Worm (Caenorhabditis elegans) whole organism, L1 larva: Measurements from ENCODE around the gene F17C11.12.

Experiments
- C16A3.4 ChIP-seq: fragments of 150-350 bp; optimal IDR thresholded peaks from 2 replicates; lab custom pipeline; 2014; ENCODE audit warnings: missing biosample characterization, missing genetic modification characterization
- F16B12.6 ChIP-seq: fragments of 150-350 bp; optimal IDR thresholded peaks from 2 replicates; lab custom pipeline; 2014; ENCODE audit warnings: missing biosample characterization, missing genetic modification characterization
- aha-1 ChIP-seq: fragments of 150-350 bp; optimal IDR thresholded peaks from 2 replicates; lab custom pipeline; 2014; ENCODE audit warnings: missing biosample characterization, missing genetic modification characterization
- aly-2 ChIP-seq: fragments of 150-350 bp; optimal IDR thresholded peaks from 2 replicates; lab custom pipeline; 2014; ENCODE audit warnings: missing biosample characterization, missing genetic modification characterization
- ama-1 ChIP-seq: fragments of 150-350 bp; optimal IDR thresholded peaks from 2 replicates; lab custom pipeline; 2014
- blmp-1 ChIP-seq: fragments of 150-350 bp; optimal IDR thresholded peaks from 2 replicates; lab custom pipeline; 2014; ENCODE audit warnings: missing biosample characterization, missing genetic modification characterization
- ceh-8 ChIP-seq: fragments of 200-800 bp; sonication (Bioruptor generic); optimal IDR thresholded peaks from 2 replicates; lab custom pipeline; 2018; ENCODE audit warnings: mild to moderate bottlenecking, missing genetic modification characterization, moderate library complexity, missing compliant biosample characterization
- ceh-82 ChIP-seq, 3 experiments: fragments of 150-350 bp in 1 of 3; sonication (generic microtip) in 2 of 3; optimal IDR thresholded peaks; 2 replicates each; lab custom pipeline; 2014 to 2017; ENCODE audit warnings: missing biosample characterization in 3 of 3, missing genetic modification characterization in 3 of 3
- ceh-88 ChIP-seq: fragments of 200-800 bp; sonication (Bioruptor generic); IDR thresholded peaks from 2 replicates; pipeline ENCODE4 v1.3.6; 2022; ENCODE audit warnings: missing genetic modification characterization, missing compliant biosample characterization
- ces-1 ChIP-seq: fragments of 150-350 bp; optimal IDR thresholded peaks from 2 replicates; lab custom pipeline; 2014; ENCODE audit warnings: missing biosample characterization, missing genetic modification reagents, missing genetic modification characterization
- dpl-1 ChIP-seq, 3 experiments: fragments of 150-350 bp in 2 of 3; sonication (generic microtip) in 1 of 3; optimal IDR thresholded peaks; 2 replicates each; lab custom pipeline; 2014 to 2017; ENCODE audit warnings: missing biosample characterization in 3 of 3, missing genetic modification characterization in 3 of 3, missing genetic modification reagents in 3 of 3
- dsc-1 ChIP-seq: sonication (generic microtip); optimal IDR thresholded peaks from 2 replicates; lab custom pipeline; 2016; ENCODE audit warnings: mild to moderate bottlenecking, missing genetic modification characterization, missing compliant biosample characterization
- efl-1 ChIP-seq, 4 experiments: fragments of 150-350 bp; optimal IDR thresholded peaks in 3 of 4; peaks in 1 of 4; 1 replicate in 1 of 4; 2 replicates in 3 of 4; lab custom pipeline; 2014; ENCODE audit warnings: missing biosample characterization in 2 of 4, missing genetic modification characterization in 2 of 4, missing genetic modification reagents in 2 of 4
- egl-13 ChIP-seq: sonication (generic microtip); optimal IDR thresholded peaks from 2 replicates; lab custom pipeline; 2016; ENCODE audit warnings: missing genotype, missing genetic modification reagents, missing genetic modification characterization, missing compliant biosample characterization
- egl-27 ChIP-seq, 2 experiments: fragments of 150-350 bp in 1 of 2; sonication (generic microtip); optimal IDR thresholded peaks; 3 replicates each; lab custom pipeline; 2017 to 2018; ENCODE audit warnings: missing biosample characterization in 2 of 2, missing genetic modification characterization in 2 of 2, missing genetic modification reagents in 2 of 2
- fkh-10 ChIP-seq: sonication (generic microtip); optimal IDR thresholded peaks from 2 replicates; lab custom pipeline; 2017; ENCODE audit warnings: missing biosample characterization, missing genetic modification reagents, missing genetic modification characterization
- fkh-8 ChIP-seq: sonication (generic microtip); optimal IDR thresholded peaks from 2 replicates; lab custom pipeline; 2016; ENCODE audit warnings: mild to moderate bottlenecking, missing genetic modification characterization, missing compliant biosample characterization
- grh-1 ChIP-seq: fragments of 200-800 bp; sonication (Bioruptor generic); IDR thresholded peaks from 2 replicates; pipeline ENCODE4 v1.3.6; 2022; ENCODE audit warnings: missing genetic modification reagents, missing genetic modification characterization, missing compliant biosample characterization
- hlh-17 ChIP-seq: fragments of 200-800 bp; sonication (Bioruptor generic); optimal IDR thresholded peaks from 2 replicates; lab custom pipeline; 2018; ENCODE audit warnings: missing genetic modification characterization, mild to moderate bottlenecking, missing compliant biosample characterization, moderate library complexity, borderline replicate concordance
- hpl-2 ChIP-seq: fragments of 150-350 bp; optimal IDR thresholded peaks from 2 replicates; lab custom pipeline; 2014; ENCODE audit warnings: missing biosample characterization, missing genetic modification reagents, missing genetic modification characterization
- isw-1 ChIP-seq: fragments of 200-800 bp; sonication (Bioruptor generic); IDR thresholded peaks from 2 replicates; pipeline ENCODE4 v1.3.6; 2022; ENCODE audit warnings: missing genetic modification characterization, missing compliant biosample characterization
- jun-1 ChIP-seq: fragments of 150-350 bp; optimal IDR thresholded peaks from 2 replicates; lab custom pipeline; 2014; ENCODE audit warnings: missing biosample characterization, missing genetic modification reagents, missing genetic modification characterization
- lin-13 ChIP-seq: fragments of 150-350 bp; optimal IDR thresholded peaks from 2 replicates; lab custom pipeline; 2014; ENCODE audit warnings: missing biosample characterization, missing genetic modification reagents, missing genetic modification characterization
- lin-14 ChIP-seq: fragments of 200-800 bp; sonication (Bioruptor generic); optimal IDR thresholded peaks from 2 replicates; lab custom pipeline; 2018; ENCODE audit warnings: mild to moderate bottlenecking, missing genetic modification characterization, moderate library complexity, missing compliant biosample characterization
- lin-39 ChIP-seq: fragments of 150-350 bp; optimal IDR thresholded peaks from 2 replicates; lab custom pipeline; 2014; ENCODE audit warnings: missing biosample characterization, missing genetic modification reagents, missing genetic modification characterization
- lir-3 ChIP-seq: sonication (generic microtip); optimal IDR thresholded peaks from 2 replicates; lab custom pipeline; 2016; ENCODE audit warnings: mild to moderate bottlenecking, missing genetic modification characterization, moderate library complexity, missing compliant biosample characterization; ENCODE audit not compliant: poor library complexity
- lsy-2 ChIP-seq, 2 experiments: fragments of 150-350 bp; optimal IDR thresholded peaks; 2 replicates each; lab custom pipeline; 2014; ENCODE audit warnings: missing biosample characterization in 2 of 2, missing genetic modification characterization in 2 of 2
- mab-9 ChIP-seq: fragments of 200-800 bp; sonication (Bioruptor generic); IDR thresholded peaks from 2 replicates; pipeline ENCODE4 v1.3.6; 2022; ENCODE audit warnings: missing genetic modification reagents, missing genetic modification characterization, missing compliant biosample characterization
- mdl-1 ChIP-seq, 2 experiments: fragments of 150-350 bp; optimal IDR thresholded peaks; 2 replicates each; lab custom pipeline; 2014 to 2017; ENCODE audit warnings: missing biosample characterization in 2 of 2, missing genetic modification characterization in 2 of 2, inconsistent platforms in 1 of 2
- nhr-19 ChIP-seq: fragments of 200-800 bp; sonication (Bioruptor generic); conservative IDR thresholded peaks from 2 replicates; pipeline ENCODE4 v1.3.6; 2022; ENCODE audit warnings: missing genetic modification characterization, missing compliant biosample characterization
- nhr-28 ChIP-seq: fragments of 150-350 bp; optimal IDR thresholded peaks from 2 replicates; lab custom pipeline; 2014; ENCODE audit warnings: missing biosample characterization, missing genetic modification characterization
- nhr-76 ChIP-seq: sonication (generic microtip); optimal IDR thresholded peaks from 2 replicates; lab custom pipeline; 2017; ENCODE audit warnings: missing biosample characterization, missing genetic modification characterization
- pag-3 ChIP-seq: sonication (generic microtip); optimal IDR thresholded peaks from 2 replicates; lab custom pipeline; 2017; ENCODE audit warnings: missing genetic modification characterization, mild to moderate bottlenecking, missing compliant biosample characterization, antibody characterized with exemption, borderline replicate concordance; ENCODE audit not compliant: insufficient read depth
- pax-3 ChIP-seq: fragments of 200-800 bp; sonication (Bioruptor generic); optimal IDR thresholded peaks from 2 replicates; lab custom pipeline; 2018; ENCODE audit warnings: mild to moderate bottlenecking, missing genetic modification characterization, moderate library complexity, missing compliant biosample characterization
- pqm-1 ChIP-seq: sonication (generic microtip); optimal IDR thresholded peaks from 3 replicates; lab custom pipeline; 2017; ENCODE audit warnings: missing biosample characterization, missing genetic modification characterization
- rnt-1 ChIP-seq: sonication (generic microtip); optimal IDR thresholded peaks from 2 replicates; lab custom pipeline; 2016; ENCODE audit warnings: mild to moderate bottlenecking, missing genetic modification characterization, moderate library complexity, missing compliant biosample characterization
- skn-1 ChIP-seq: fragments of 150-350 bp; optimal IDR thresholded peaks from 2 replicates; lab custom pipeline; 2014; ENCODE audit warnings: missing biosample characterization, missing genetic modification characterization
- snpc-4 ChIP-seq: fragments of 150-350 bp; optimal IDR thresholded peaks from 2 replicates; lab custom pipeline; 2014; ENCODE audit warnings: missing biosample characterization, missing genetic modification characterization
- sox-4 ChIP-seq: sonication (generic microtip); optimal IDR thresholded peaks from 2 replicates; lab custom pipeline; 2016; ENCODE audit warnings: missing genetic modification characterization, missing compliant biosample characterization
- tlp-1 ChIP-seq: fragments of 150-350 bp; optimal IDR thresholded peaks from 2 replicates; lab custom pipeline; 2014; ENCODE audit warnings: missing biosample characterization, missing genetic modification characterization
- unc-30 ChIP-seq: sonication (generic microtip); optimal IDR thresholded peaks from 2 replicates; lab custom pipeline; 2017; ENCODE audit warnings: missing biosample characterization, missing genetic modification characterization
- unc-86 ChIP-seq: sonication (generic microtip); optimal IDR thresholded peaks from 2 replicates; lab custom pipeline; 2016; ENCODE audit warnings: missing genetic modification characterization, missing compliant biosample characterization
- xbp-1 ChIP-seq: sonication (generic microtip); optimal IDR thresholded peaks from 2 replicates; lab custom pipeline; 2016; ENCODE audit warnings: missing genetic modification characterization, missing compliant biosample characterization
- zag-1 ChIP-seq: fragments of 150-350 bp; optimal IDR thresholded peaks from 2 replicates; lab custom pipeline; 2014; ENCODE audit warnings: missing biosample characterization, missing genetic modification characterization
- zip-4 ChIP-seq: fragments of 200-800 bp; sonication (Bioruptor generic); optimal IDR thresholded peaks from 2 replicates; lab custom pipeline; 2018; ENCODE audit warnings: mild to moderate bottlenecking, missing genetic modification characterization, moderate library complexity, missing compliant biosample characterization

F17C11.12 gene

ce11 chrV:10890980-10891379 is 45.7 kb downstream of the F17C11.12 start, which contains the start of gene F32D8.12 (continued):
- no peak for TF ChIP-seq grh-1 (GFP tag; lab: Robert Waterston, UW)
- no peak for TF ChIP-seq unc-30
- no peak for TF ChIP-seq nhr-76
- no peak for TF ChIP-seq mab-9 (GFP tag; lab: Robert Waterston, UW)
- TF ChIP-seq egl-27 (tag; optimal IDR thresholded peaks at IDR 0.05; lab: Kevin White, UChicago), result no peak
- no peak for TF ChIP-seq ceh-8 (GFP tag; lab: Kevin White, UChicago)
- TF ChIP-seq ama-1 (lab: Kevin White, UChicago), result peak; percentile 44
- no peak for TF ChIP-seq nhr-28 (tag; lab: Kevin White, UChicago)
- TF ChIP-seq fkh-8 (tag; lab: Kevin White, UChicago), result no peak
- no peak for TF ChIP-seq egl-13 (tag; lab: Kevin White, UChicago)
- peak; percentile 68 to 81 for TF ChIP-seq efl-1 (optimal IDR thresholded peaks at IDR 0.05; lab: Kevin White, UChicago)
- TF ChIP-seq efl-1 (GFP tag; optimal IDR thresholded peaks at IDR 0.05 in 1 of 2; lab: Kevin White, UChicago), result peak; percentile 18 to 95
- TF ChIP-seq hpl-2 (GFP tag; lab: Kevin White, UChicago), result no peak
- peak; percentile 9 for TF ChIP-seq lin-13 (GFP tag; lab: Kevin White, UChicago)
- TF ChIP-seq nhr-19 (GFP tag; lab: Robert Waterston, UW), result peak; percentile 74
- TF ChIP-seq F16B12.6 (tag; lab: Kevin White, UChicago), result no peak
- TF ChIP-seq pax-3, result no peak
- no peak for TF ChIP-seq isw-1 (GFP tag; lab: Robert Waterston, UW)
- TF ChIP-seq hlh-17, result no peak
- no peak for TF ChIP-seq unc-86 (tag; lab: Kevin White, UChicago)
- peak; percentile 35 for TF ChIP-seq C16A3.4
- TF ChIP-seq lin-39 (tag; lab: Kevin White, UChicago), result no peak
- TF ChIP-seq snpc-4 (tag; lab: Kevin White, UChicago), result no peak
- no peak for TF ChIP-seq aly-2
- peak in 1 of 2 experiments; percentile 10 for TF ChIP-seq mdl-1 (tag; optimal IDR thresholded peaks at IDR 0.05; lab: Kevin White, UChicago)
- no peak for TF ChIP-seq zag-1
- TF ChIP-seq pqm-1, result no peak
- no peak for TF ChIP-seq skn-1
- no peak for TF ChIP-seq fkh-10 (GFP tag; lab: Kevin White, UChicago)
- TF ChIP-seq dsc-1, result peak; percentile 19
- no peak for TF ChIP-seq sox-4 (tag; lab: Kevin White, UChicago)
- TF ChIP-seq aha-1 (tag; lab: Kevin White, UChicago), result no peak
- no peak for TF ChIP-seq zip-4 (GFP tag; lab: Kevin White, UChicago)
- peak in 2 of 3 experiments; percentile 11 to 17 for TF ChIP-seq dpl-1 (GFP tag; optimal IDR thresholded peaks at IDR 0.05; lab: Kevin White, UChicago)
- peak; percentile 33 to 45 for TF ChIP-seq lsy-2 (tag; optimal IDR thresholded peaks at IDR 0.05; lab: Kevin White, UChicago)
- no peak for TF ChIP-seq ceh-88 (GFP tag; lab: Robert Waterston, UW)
- TF ChIP-seq pag-3 (tag; lab: Kevin White, UChicago), result no peak
- TF ChIP-seq ceh-82 (tag; optimal IDR thresholded peaks at IDR 0.05; lab: Kevin White, UChicago), result peak in 1 of 3 experiments; percentile 22
- no peak for TF ChIP-seq jun-1
- TF ChIP-seq rnt-1 (tag; lab: Kevin White, UChicago), result peak; percentile 37
- TF ChIP-seq lir-3 (tag; lab: Kevin White, UChicago), result peak; percentile 18
- TF ChIP-seq blmp-1 (tag; lab: Kevin White, UChicago), result peak; percentile 55
- TF ChIP-seq xbp-1 (tag; lab: Kevin White, UChicago), result no peak
- TF ChIP-seq tlp-1 (tag; lab: Kevin White, UChicago), result no peak
- TF ChIP-seq ces-1 (GFP tag; lab: Kevin White, UChicago), result no peak
- peak; percentile 61 for TF ChIP-seq lin-14 (GFP tag; lab: Kevin White, UChicago)
